Fruit fly (Drosophila melanogaster) whole organism, embryonic: ENCODE results near the gene mav.

Source experiments
- BEAF-32 ChIP-seq: fragments of 200-800 bp; sonication (Bioruptor generic); optimal IDR thresholded peaks from 3 replicates; lab custom pipeline; 2017; ENCODE audit warnings: missing biosample characterization, missing genetic modification characterization, mild to moderate bottlenecking, moderate library complexity, missing genetic modification reagents
- CG1024 ChIP-seq: fragments of 200-800 bp; sonication (Bioruptor generic); IDR thresholded peaks from 2 replicates; pipeline ENCODE4 v1.3.6; 2022; ENCODE audit warnings: missing biosample characterization, missing genetic modification characterization
- CG11723 ChIP-seq: fragments of 200-800 bp; sonication (Bioruptor generic); optimal IDR thresholded peaks from 2 replicates; lab custom pipeline; 2017; ENCODE audit warnings: missing biosample characterization, mild to moderate bottlenecking, missing genetic modification characterization
- CG12659 ChIP-seq: fragments of 200-800 bp; sonication (Bioruptor generic); optimal IDR thresholded peaks from 3 replicates; lab custom pipeline; 2017; ENCODE audit warnings: mild to moderate bottlenecking, missing biosample characterization, missing genetic modification reagents, missing genetic modification characterization
- CG13287 ChIP-seq: fragments of 200-800 bp; sonication (Bioruptor generic); IDR thresholded peaks from 2 replicates; pipeline ENCODE4 v1.3.6; 2022; ENCODE audit warnings: missing biosample characterization, missing genetic modification characterization; ENCODE audit not compliant: partially characterized antibody
- CG13424 ChIP-seq: fragments of 200-800 bp; sonication (Bioruptor generic); optimal IDR thresholded peaks from 2 replicates; lab custom pipeline; 2019; ENCODE audit warnings: missing biosample characterization, mild to moderate bottlenecking, missing genetic modification characterization, moderate library complexity
- CG14441 ChIP-seq: fragments of 200-800 bp; sonication (Bioruptor generic); IDR thresholded peaks from 2 replicates; pipeline ENCODE4 v1.3.6; 2022; ENCODE audit warnings: missing biosample characterization, missing genetic modification characterization
- CG1603 ChIP-seq: fragments of 200-800 bp; sonication (Bioruptor generic); optimal IDR thresholded peaks from 2 replicates; lab custom pipeline; 2019; ENCODE audit warnings: missing biosample characterization, mild to moderate bottlenecking, missing genetic modification characterization, moderate library complexity
- CG16779 ChIP-seq: fragments of 200-800 bp; sonication (Bioruptor generic); IDR thresholded peaks from 2 replicates; pipeline ENCODE4 v1.3.6; 2022; ENCODE audit warnings: missing biosample characterization, missing genetic modification characterization
- CG30020 ChIP-seq: fragments of 200-800 bp; optimal IDR thresholded peaks from 2 replicates; lab custom pipeline; 2019; ENCODE audit warnings: missing biosample characterization, mild to moderate bottlenecking, missing genetic modification characterization, moderate library complexity
- CG32767 ChIP-seq: fragments of 200-800 bp; sonication (Bioruptor generic); IDR thresholded peaks from 2 replicates; pipeline ENCODE4 v1.3.6; 2022; ENCODE audit warnings: missing biosample characterization, missing genetic modification characterization
- CG3407 ChIP-seq: fragments of 200-800 bp; sonication (Bioruptor generic); optimal IDR thresholded peaks from 2 replicates; lab custom pipeline; 2018; ENCODE audit warnings: missing biosample characterization, mild to moderate bottlenecking, missing genetic modification characterization
- CG34224 ChIP-seq: fragments of 200-800 bp; sonication (Bioruptor generic); IDR thresholded peaks from 3 replicates; pipeline ENCODE4 v1.3.6; 2022; ENCODE audit warnings: missing biosample characterization, missing genetic modification characterization; ENCODE audit not compliant: partially characterized antibody
- CG34376 ChIP-seq: fragments of 200-800 bp; sonication (Bioruptor generic); optimal IDR thresholded peaks from 2 replicates; lab custom pipeline; 2018; ENCODE audit warnings: missing biosample characterization, mild to moderate bottlenecking, missing genetic modification characterization
- CG34422 ChIP-seq: fragments of 200-800 bp; sonication (Bioruptor generic); IDR thresholded peaks from 3 replicates; pipeline ENCODE4 v1.3.6; 2022; ENCODE audit warnings: missing biosample characterization, missing genetic modification characterization
- CG3995 ChIP-seq: fragments of 200-800 bp; sonication (Bioruptor generic); optimal IDR thresholded peaks from 3 replicates; lab custom pipeline; 2016; ENCODE audit warnings: missing biosample characterization, missing genetic modification characterization
- CG4617 ChIP-seq: fragments of 200-800 bp; sonication (Bioruptor generic); optimal IDR thresholded peaks from 3 replicates; lab custom pipeline; 2016; ENCODE audit warnings: missing biosample characterization, missing genetic modification characterization, borderline replicate concordance
- CG6791 ChIP-seq: fragments of 200-800 bp; sonication (Bioruptor generic); IDR thresholded peaks from 3 replicates; pipeline ENCODE4 v1.3.6; 2022; ENCODE audit warnings: missing biosample characterization, missing genetic modification characterization; ENCODE audit not compliant: partially characterized antibody
- CG7357 ChIP-seq: fragments of 200-800 bp; sonication (Bioruptor generic); IDR thresholded peaks from 3 replicates; pipeline ENCODE4 v1.3.6; 2022; ENCODE audit warnings: missing biosample characterization, missing genetic modification characterization
- CG7839 ChIP-seq: fragments of 200-800 bp; sonication (Bioruptor generic); optimal IDR thresholded peaks from 3 replicates; lab custom pipeline; 2018; ENCODE audit warnings: missing biosample characterization, mild to moderate bottlenecking, missing genetic modification characterization, moderate library complexity
- CG8290 ChIP-seq, 3 experiments: fragments of 200-800 bp; sonication (Bioruptor generic); optimal IDR thresholded peaks; 2 replicates each; lab custom pipeline; 2016 to 2019; ENCODE audit warnings: missing biosample characterization in 3 of 3, missing genetic modification characterization in 3 of 3, mild to moderate bottlenecking in 2 of 3, moderate library complexity in 1 of 3
- CG8924 ChIP-seq: fragments of 200-800 bp; optimal IDR thresholded peaks from 3 replicates; lab custom pipeline; 2019; ENCODE audit warnings: missing biosample characterization, mild to moderate bottlenecking, missing genetic modification characterization, moderate library complexity
- CG9932 ChIP-seq: fragments of 200-800 bp; sonication (Bioruptor generic); IDR thresholded peaks from 2 replicates; pipeline ENCODE4 v1.3.6; 2022; ENCODE audit warnings: missing biosample characterization, missing genetic modification characterization
- Dfd ChIP-seq, 2 experiments: fragments of >200 bp; optimal IDR thresholded peaks; 2 replicates each; lab custom pipeline; 2017; ENCODE audit warnings: missing biosample characterization in 2 of 2, missing genetic modification characterization in 2 of 2
- Ets97D ChIP-seq: fragments of 200-800 bp; sonication (Bioruptor generic); optimal IDR thresholded peaks from 3 replicates; lab custom pipeline; 2016; ENCODE audit warnings: missing biosample characterization, missing genetic modification characterization
- H15 ChIP-seq: fragments of 200-800 bp; sonication (Bioruptor generic); IDR thresholded peaks from 3 replicates; pipeline ENCODE4 v1.3.6; 2022; ENCODE audit warnings: missing biosample characterization, missing genetic modification characterization
- MESR4 ChIP-seq: fragments of 200-800 bp; sonication (Bioruptor generic); optimal IDR thresholded peaks from 2 replicates; lab custom pipeline; 2018; ENCODE audit warnings: missing biosample characterization, mild to moderate bottlenecking, missing genetic modification characterization, moderate library complexity
- Med ChIP-seq: fragments of 200-800 bp; sonication (Bioruptor generic); peaks from one replicate; lab custom pipeline; 2016; ENCODE audit warnings: missing biosample characterization, missing genetic modification characterization, mild to moderate bottlenecking, inconsistent platforms, moderate library complexity
- Mes4 ChIP-seq: fragments of 200-800 bp; sonication (Bioruptor generic); optimal IDR thresholded peaks from 2 replicates; lab custom pipeline; 2016; ENCODE audit warnings: missing biosample characterization, missing genetic modification characterization
- NK7.1 ChIP-seq: fragments of 200-800 bp; sonication (Bioruptor generic); optimal IDR thresholded peaks from 3 replicates; lab custom pipeline; 2016; ENCODE audit warnings: missing biosample characterization, missing genetic modification characterization
- Pdp1 ChIP-seq, 2 experiments: fragments of 200-800 bp; sonication (Bioruptor generic); optimal IDR thresholded peaks; 3 replicates each; lab custom pipeline; 2016; ENCODE audit warnings: missing biosample characterization in 2 of 2, missing genetic modification characterization in 2 of 2, mild to moderate bottlenecking in 1 of 2, moderate library complexity in 1 of 2
- Taf1 ChIP-seq: fragments of 200-800 bp; sonication (Bioruptor generic); IDR thresholded peaks from 2 replicates; pipeline ENCODE4 v1.3.6; 2022; ENCODE audit warnings: missing biosample characterization, missing genetic modification characterization
- YL-1 ChIP-seq: fragments of 200-800 bp; sonication (Bioruptor generic); optimal IDR thresholded peaks from 3 replicates; lab custom pipeline; 2017; ENCODE audit warnings: missing biosample characterization, mild to moderate bottlenecking, missing genetic modification characterization
- az2 ChIP-seq: fragments of 200-800 bp; sonication (Bioruptor generic); optimal IDR thresholded peaks from 3 replicates; lab custom pipeline; 2016; ENCODE audit warnings: missing biosample characterization, missing genetic modification characterization
- fu2 ChIP-seq: fragments of 200-800 bp; sonication (Bioruptor generic); optimal IDR thresholded peaks from 2 replicates; lab custom pipeline; 2016; ENCODE audit warnings: missing biosample characterization, missing genetic modification characterization
- gsb ChIP-seq: fragments of 200-800 bp; sonication (Bioruptor generic); IDR thresholded peaks from 2 replicates; pipeline ENCODE4 v1.3.6; 2022; ENCODE audit warnings: missing biosample characterization, missing genetic modification characterization
- gsb-n ChIP-seq: fragments of 200-800 bp; sonication (Bioruptor generic); optimal IDR thresholded peaks from 3 replicates; lab custom pipeline; 2018; ENCODE audit warnings: missing biosample characterization, mild to moderate bottlenecking, missing genetic modification characterization
- jigr1 ChIP-seq: fragments of 200-800 bp; sonication (Bioruptor generic); IDR thresholded peaks from 3 replicates; pipeline ENCODE4 v1.3.6; 2022; ENCODE audit warnings: missing biosample characterization, missing genetic modification characterization
- mld ChIP-seq: fragments of 200-800 bp; sonication (Bioruptor generic); IDR thresholded peaks from 3 replicates; pipeline ENCODE4 v1.3.6; 2022; ENCODE audit warnings: missing biosample characterization, missing genetic modification characterization; ENCODE audit not compliant: partially characterized antibody
- odd ChIP-seq: fragments of 200-800 bp; sonication (Bioruptor generic); optimal IDR thresholded peaks from 2 replicates; lab custom pipeline; 2017; ENCODE audit warnings: missing biosample characterization, mild to moderate bottlenecking, missing genetic modification characterization
- otp ChIP-seq: fragments of 200-800 bp; sonication (Bioruptor generic); IDR thresholded peaks from 3 replicates; pipeline ENCODE4, ENCODE4 v1.3.6; 2022; ENCODE audit warnings: missing biosample characterization, missing genetic modification characterization
- pfk ChIP-seq: fragments of 200-800 bp; sonication (Bioruptor generic); optimal IDR thresholded peaks from 2 replicates; lab custom pipeline; 2018; ENCODE audit warnings: missing biosample characterization, mild to moderate bottlenecking, missing genetic modification characterization, moderate library complexity
- sd ChIP-seq: fragments of 200-800 bp; sonication (Bioruptor generic); optimal IDR thresholded peaks from 3 replicates; lab custom pipeline; 2018; ENCODE audit warnings: missing biosample characterization, mild to moderate bottlenecking, missing genetic modification characterization, moderate library complexity
- sens ChIP-seq: fragments of 200-800 bp; sonication (Bioruptor generic); peaks from one replicate; lab custom pipeline; 2016; ENCODE audit warnings: missing biosample characterization, missing genetic modification characterization
- trem ChIP-seq: fragments of 200-800 bp; optimal IDR thresholded peaks from 3 replicates; lab custom pipeline; 2019; ENCODE audit warnings: missing biosample characterization, mild to moderate bottlenecking, missing genetic modification characterization, moderate library complexity
- unc-4 ChIP-seq: fragments of 200-800 bp; sonication (Bioruptor generic); IDR thresholded peaks from 2 replicates; pipeline ENCODE4 v1.3.6; 2022; ENCODE audit warnings: missing biosample characterization, missing genetic modification characterization; ENCODE audit not compliant: partially characterized antibody
- vnd ChIP-seq: fragments of 200-800 bp; sonication (Bioruptor generic); IDR thresholded peaks from 3 replicates; pipeline ENCODE4 v1.3.6; 2022; ENCODE audit warnings: missing biosample characterization, missing genetic modification characterization; ENCODE audit not compliant: partially characterized antibody
- zen ChIP-seq: fragments of 200-800 bp; sonication (Bioruptor generic); optimal IDR thresholded peaks from 3 replicates; lab custom pipeline; 2018; ENCODE audit warnings: missing biosample characterization, mild to moderate bottlenecking, missing genetic modification characterization, moderate library complexity
- zfh1 ChIP-seq: fragments of 200-800 bp; sonication (Bioruptor generic); IDR thresholded peaks from 3 replicates; pipeline ENCODE4 v1.3.6; 2022; ENCODE audit warnings: missing biosample characterization, missing genetic modification characterization

mav gene

DNA sequence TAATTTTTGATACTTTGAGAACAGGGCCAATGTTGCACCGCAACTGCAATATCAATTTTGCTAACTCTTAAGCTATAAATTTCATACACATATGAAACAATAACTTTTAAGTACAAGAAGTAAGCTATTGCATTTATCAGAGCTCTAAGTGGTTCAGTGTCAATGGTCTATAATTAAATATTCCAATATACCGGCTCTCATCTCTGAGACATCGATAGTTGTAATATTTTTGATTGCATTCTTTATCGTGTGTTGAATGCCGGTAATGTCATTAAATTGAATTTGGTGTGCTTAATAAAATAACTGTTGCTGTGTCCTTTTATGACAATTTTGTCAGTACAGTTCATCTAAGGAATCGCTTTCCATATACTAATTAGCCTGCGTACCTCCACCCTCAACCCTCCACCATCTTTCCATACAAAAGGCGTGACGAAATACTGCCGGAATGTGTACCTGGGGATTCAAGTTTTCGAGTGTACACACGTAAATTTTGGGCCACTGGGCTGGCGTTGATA lies 45.1 kb upstream of the mav start, which contains the start of gene CG11360 (continued):
- no peak for TF ChIP-seq NK7.1 (GFP tag; lab: Kevin White, UChicago)
- TF ChIP-seq CG7839 (tag; lab: Kevin White, UChicago) = no peak
- TF ChIP-seq CG3995 (GFP tag; lab: Kevin White, UChicago) = peak; percentile 51
- TF ChIP-seq CG1024 (GFP tag; lab: Robert Waterston, UW) = peak; percentile 98
- peak; percentile 49; the same call in 2 of the 3 replicates for TF ChIP-seq CG6791 (GFP tag; lab: Robert Waterston, UW)
- peak; percentile 44 for TF ChIP-seq trem (tag; lab: Kevin White, UChicago)
- peak; percentile 84 for TF ChIP-seq sens (GFP tag; lab: Kevin White, UChicago)
- TF ChIP-seq sd (tag; lab: Kevin White, UChicago) = peak; percentile 97
- TF ChIP-seq CG9932 (GFP tag; lab: Robert Waterston, UW) = no peak
- no peak for TF ChIP-seq gsb (GFP tag; lab: Robert Waterston, UW)
- peak; percentile 95 for TF ChIP-seq CG1603 (tag; lab: Kevin White, UChicago)
- TF ChIP-seq CG13287 = peak; percentile 32; the same call in 1 of the 2 replicates
- peak; percentile 67 for TF ChIP-seq pfk (GFP tag; lab: Kevin White, UChicago)
- TF ChIP-seq CG34376 (GFP tag; lab: Kevin White, UChicago) = no peak
- TF ChIP-seq Taf1 (GFP tag; lab: Robert Waterston, UW) = no peak
- peak in 1 of 2 experiments; percentile 69 for TF ChIP-seq Dfd (GFP tag; optimal IDR thresholded peaks at IDR 0.05; lab: Kevin White, UChicago)
- TF ChIP-seq H15 (GFP tag; lab: Robert Waterston, UW) = no peak
- TF ChIP-seq gsb-n (tag; lab: Kevin White, UChicago) = peak; percentile 83
- TF ChIP-seq CG8924 (tag; lab: Kevin White, UChicago) = no peak
- peak; percentile 15 for TF ChIP-seq YL-1 (GFP tag; lab: Kevin White, UChicago)
- no peak for TF ChIP-seq otp (GFP tag; lab: Robert Waterston, UW)
- peak; percentile 81 for TF ChIP-seq Med (GFP tag; lab: Kevin White, UChicago)
- TF ChIP-seq CG7357 = peak; percentile 95
- TF ChIP-seq CG34224 (GFP tag; lab: Robert Waterston, UW) = peak; percentile 51; the same call in 2 of the 3 replicates
- peak; percentile 52 for TF ChIP-seq zen (tag; lab: Kevin White, UChicago)
- peak; percentile 34; the same call in 1 of the 2 replicates for TF ChIP-seq CG14441 (GFP tag; lab: Robert Waterston, UW)
- peak; percentile 77 for TF ChIP-seq BEAF-32 (GFP tag; lab: Kevin White, UChicago)
- TF ChIP-seq CG32767 (GFP tag; lab: Robert Waterston, UW) = peak; percentile 90
- TF ChIP-seq MESR4 (GFP tag; lab: Kevin White, UChicago) = peak; percentile 79
- TF ChIP-seq CG3407 = no peak
- no peak for TF ChIP-seq az2 (GFP tag; lab: Kevin White, UChicago)
- TF ChIP-seq CG12659 (GFP tag; lab: Kevin White, UChicago) = peak; percentile 31
- TF ChIP-seq CG13424 (tag; lab: Kevin White, UChicago) = peak; percentile 9
- peak; percentile 45; the same call in 1 of the 3 replicates for TF ChIP-seq vnd (GFP tag; lab: Robert Waterston, UW)
- no peak for TF ChIP-seq odd (GFP tag; lab: Kevin White, UChicago)
- TF ChIP-seq Ets97D (GFP tag; lab: Kevin White, UChicago) = peak; percentile 25
- TF ChIP-seq unc-4 = peak; percentile 30; the same call in 1 of the 2 replicates
- TF ChIP-seq Mes4 (GFP tag; lab: Kevin White, UChicago) = no peak
- TF ChIP-seq Pdp1 (GFP tag; optimal IDR thresholded peaks at IDR 0.05; lab: Kevin White, UChicago) = peak in 1 of 2 experiments; percentile 20
- TF ChIP-seq mld (GFP tag; lab: Robert Waterston, UW) = 0 out of 3 replicates have a peak, but pooled peaks have one; percentile 16
- TF ChIP-seq CG4617 (GFP tag; lab: Kevin White, UChicago) = peak; percentile 79
- TF ChIP-seq fu2 (GFP tag; lab: Kevin White, UChicago) = peak; percentile 31
- TF ChIP-seq CG30020 (tag; lab: Kevin White, UChicago) = peak; percentile 99
- peak; percentile 86; the same call in 2 of the 3 replicates for TF ChIP-seq CG34422 (GFP tag; lab: Robert Waterston, UW)
- no peak for TF ChIP-seq CG16779 (GFP tag; lab: Robert Waterston, UW)
- peak; percentile 86 for TF ChIP-seq CG11723 (GFP tag; lab: Kevin White, UChicago)
- TF ChIP-seq CG8290 (GFP tag; optimal IDR thresholded peaks at IDR 0.05; lab: Kevin White, UChicago) = peak; percentile 32
- TF ChIP-seq CG8290 (tag; optimal IDR thresholded peaks at IDR 0.05; lab: Kevin White, UChicago) = peak in 1 of 2 experiments; percentile 72
- TF ChIP-seq jigr1 (GFP tag; lab: Robert Waterston, UW) = no peak
- no peak for TF ChIP-seq zfh1 (GFP tag; lab: Robert Waterston, UW)
